Worm (Caenorhabditis elegans) whole organism, young adult: Measurements from ENCODE around the gene Y22D7AL.15.
A peak's percentile ranks its signal among the peaks of the same experiment; 100 is the strongest.

Source experiments
- B0035.1 ChIP-seq: sonication (generic microtip); optimal IDR thresholded peaks from 2 replicates; lab custom pipeline; 2016; ENCODE audit warnings: missing genetic modification characterization, mild to moderate bottlenecking, missing compliant biosample characterization, missing genotype, missing genetic modification reagents
- C06A6.2 ChIP-seq: fragments of 200-800 bp; sonication (Bioruptor generic); conservative IDR thresholded peaks from 2 replicates; pipeline ENCODE4 v1.3.6; 2022; ENCODE audit warnings: missing genetic modification characterization, missing compliant biosample characterization
- F22D6.2 ChIP-seq: sonication (generic microtip); optimal IDR thresholded peaks from 2 replicates; lab custom pipeline; 2016; ENCODE audit warnings: mild to moderate bottlenecking, missing genetic modification characterization, missing compliant biosample characterization
- F37B4.10 ChIP-seq: fragments of 200-800 bp; sonication (Bioruptor generic); IDR thresholded peaks from 2 replicates; pipeline ENCODE4 v1.3.6; 2022; ENCODE audit warnings: missing genetic modification characterization, missing compliant biosample characterization
- Y53F4B.3 ChIP-seq: fragments of 200-800 bp; sonication (Bioruptor generic); IDR thresholded peaks from 2 replicates; pipeline ENCODE4 v1.3.6; 2022; ENCODE audit warnings: missing genetic modification reagents, missing genetic modification characterization, missing compliant biosample characterization
- Y56A3A.18 ChIP-seq: fragments of 200-800 bp; sonication (Bioruptor generic); IDR thresholded peaks from 2 replicates; pipeline ENCODE4 v1.3.6; 2022; ENCODE audit warnings: missing genetic modification reagents, missing genetic modification characterization, missing compliant biosample characterization
- akir-1 ChIP-seq: fragments of 200-800 bp; sonication (Bioruptor generic); optimal IDR thresholded peaks from 2 replicates; lab custom pipeline; 2018; ENCODE audit warnings: mild to moderate bottlenecking, missing genetic modification characterization, moderate library complexity, missing compliant biosample characterization
- ama-1 ChIP-seq, 3 experiments: fragments of 150-350 bp in 1 of 3; sonication (generic microtip) in 2 of 3; optimal IDR thresholded peaks; 2 replicates each; lab custom pipeline; 2014 to 2018; ENCODE audit warnings: missing biosample characterization in 2 of 3, missing genetic modification characterization in 2 of 3, missing genetic modification reagents in 2 of 3
- cebp-1 ChIP-seq, 2 experiments: fragments of 200-800 bp in 1 of 2; sonication (Bioruptor generic) in 1 of 2; sonication (generic microtip) in 1 of 2; IDR thresholded peaks in 1 of 2; optimal IDR thresholded peaks in 1 of 2; 2 replicates each; pipeline versions ENCODE4 v1.3.6 to Lab custom; 2017 to 2022; ENCODE audit warnings: missing compliant biosample characterization in 2 of 2, missing genetic modification characterization in 2 of 2, mild to moderate bottlenecking in 1 of 2, missing genetic modification reagents in 1 of 2, moderate library complexity in 1 of 2
- ceh-58 ChIP-seq: fragments of 200-800 bp; sonication (Bioruptor generic); IDR thresholded peaks from 2 replicates; pipeline ENCODE4 v1.3.6; 2022; ENCODE audit warnings: missing genetic modification characterization, missing compliant biosample characterization
- ceh-79 ChIP-seq: sonication (generic microtip); optimal IDR thresholded peaks from 2 replicates; lab custom pipeline; 2017; ENCODE audit warnings: mild to moderate bottlenecking, missing genetic modification characterization, missing compliant biosample characterization
- chd-7 ChIP-seq: sonication (generic microtip); optimal IDR thresholded peaks from 2 replicates; lab custom pipeline; 2016; ENCODE audit warnings: mild to moderate bottlenecking, missing genetic modification characterization, moderate library complexity, missing compliant biosample characterization
- die-1 ChIP-seq: sonication (generic microtip); optimal IDR thresholded peaks from 2 replicates; lab custom pipeline; 2016; ENCODE audit warnings: missing genotype, mild to moderate bottlenecking, missing genetic modification characterization, missing compliant biosample characterization
- dox-1 ChIP-seq: fragments of 200-800 bp; sonication (Bioruptor generic); IDR thresholded peaks from 2 replicates; pipeline ENCODE4 v1.3.6; 2022; ENCODE audit warnings: missing genetic modification reagents, missing genetic modification characterization, missing compliant biosample characterization
- dpl-1 ChIP-seq: fragments of 150-350 bp; optimal IDR thresholded peaks from 2 replicates; lab custom pipeline; 2014; ENCODE audit warnings: missing biosample characterization, missing genetic modification reagents, missing genetic modification characterization
- efl-1 ChIP-seq: fragments of 150-350 bp; optimal IDR thresholded peaks from 2 replicates; lab custom pipeline; 2014; ENCODE audit warnings: missing biosample characterization, missing genetic modification reagents, missing genetic modification characterization
- ekl-4 ChIP-seq: fragments of 200-800 bp; sonication (Bioruptor generic); IDR thresholded peaks from 2 replicates; pipeline ENCODE4 v1.3.6; 2022; ENCODE audit warnings: missing genetic modification reagents, missing genetic modification characterization, missing compliant biosample characterization
- ets-4 ChIP-seq: fragments of 200-800 bp; sonication (Bioruptor generic); optimal IDR thresholded peaks from 2 replicates; lab custom pipeline; 2018; ENCODE audit warnings: mild to moderate bottlenecking, missing genetic modification characterization, missing compliant biosample characterization
- hsf-1 ChIP-seq: fragments of 200-800 bp; sonication (Bioruptor generic); IDR thresholded peaks from 2 replicates; pipeline ENCODE4 v1.3.6; 2022; ENCODE audit warnings: missing genetic modification reagents, missing genetic modification characterization, missing compliant biosample characterization
- lin-26 ChIP-seq: fragments of 200-800 bp; sonication (Bioruptor generic); IDR thresholded peaks from 2 replicates; pipeline ENCODE4 v1.3.6; 2022; ENCODE audit warnings: missing genetic modification reagents, missing genetic modification characterization, missing compliant biosample characterization
- lin-35 ChIP-seq, 3 experiments: fragments of 150-350 bp in 2 of 3; sonication (generic microtip) in 1 of 3; optimal IDR thresholded peaks; 2 replicates each; lab custom pipeline; 2014 to 2018; ENCODE audit warnings: missing biosample characterization in 3 of 3, missing genetic modification characterization in 3 of 3, missing genetic modification reagents in 3 of 3
- lir-1 ChIP-seq: fragments of 200-800 bp; sonication (Bioruptor generic); conservative IDR thresholded peaks from 2 replicates; pipeline ENCODE4 v1.3.6; 2022; ENCODE audit warnings: missing genetic modification reagents, missing genetic modification characterization, missing compliant biosample characterization
- madf-10 ChIP-seq: sonication (generic microtip); optimal IDR thresholded peaks from 2 replicates; lab custom pipeline; 2016; ENCODE audit warnings: mild to moderate bottlenecking, missing genetic modification characterization, missing compliant biosample characterization
- madf-8 ChIP-seq: fragments of 200-800 bp; sonication (Bioruptor generic); conservative IDR thresholded peaks from 2 replicates; pipeline ENCODE4 v1.3.6; 2022; ENCODE audit warnings: missing genetic modification reagents, missing genetic modification characterization, missing compliant biosample characterization
- mel-28 ChIP-seq: sonication (generic microtip); optimal IDR thresholded peaks from 2 replicates; lab custom pipeline; 2016; ENCODE audit warnings: borderline replicate concordance, mild to moderate bottlenecking, missing genetic modification characterization, missing compliant biosample characterization
- nfya-2 ChIP-seq: fragments of 200-800 bp; sonication (Bioruptor generic); IDR thresholded peaks from 2 replicates; pipeline ENCODE4 v1.3.6; 2022; ENCODE audit warnings: missing genetic modification reagents, missing genetic modification characterization, missing compliant biosample characterization
- nhr-120 ChIP-seq: fragments of 200-800 bp; sonication (Bioruptor generic); IDR thresholded peaks from 2 replicates; pipeline ENCODE4 v1.3.6; 2022; ENCODE audit warnings: missing genetic modification characterization, missing compliant biosample characterization
- nhr-80 ChIP-seq: sonication (generic microtip); optimal IDR thresholded peaks from 2 replicates; lab custom pipeline; 2016; ENCODE audit warnings: missing genetic modification characterization, missing compliant biosample characterization
- nhr-90 ChIP-seq: sonication (generic microtip); optimal IDR thresholded peaks from 2 replicates; lab custom pipeline; 2016; ENCODE audit warnings: missing genotype, mild to moderate bottlenecking, missing genetic modification characterization, missing compliant biosample characterization
- somi-1 ChIP-seq: fragments of 200-800 bp; sonication (Bioruptor generic); optimal IDR thresholded peaks from 2 replicates; lab custom pipeline; 2018; ENCODE audit warnings: mild to moderate bottlenecking, missing genetic modification characterization, missing compliant biosample characterization
- tbx-9 ChIP-seq: sonication (generic microtip); optimal IDR thresholded peaks from 2 replicates; lab custom pipeline; 2016; ENCODE audit warnings: borderline replicate concordance, missing genetic modification characterization, inconsistent platforms, missing compliant biosample characterization
- ztf-18 ChIP-seq: sonication (generic microtip); optimal IDR thresholded peaks from 2 replicates; lab custom pipeline; 2016; ENCODE audit warnings: missing genotype, mild to moderate bottlenecking, missing genetic modification characterization, missing compliant biosample characterization
- ztf-22 ChIP-seq: fragments of 200-800 bp; sonication (Bioruptor generic); optimal IDR thresholded peaks from 2 replicates; lab custom pipeline; 2018; ENCODE audit warnings: mild to moderate bottlenecking, missing genetic modification characterization, moderate library complexity, missing compliant biosample characterization
- ztf-25 ChIP-seq: fragments of 200-800 bp; sonication (Bioruptor generic); IDR thresholded peaks from 2 replicates; pipeline ENCODE4 v1.3.6; 2022; ENCODE audit warnings: missing genetic modification reagents, missing genetic modification characterization, missing compliant biosample characterization
- ztf-26 ChIP-seq: sonication (generic microtip); optimal IDR thresholded peaks from 2 replicates; lab custom pipeline; 2017; ENCODE audit warnings: missing genetic modification characterization, missing compliant biosample characterization

Gene Y22D7AL.15

DNA sequence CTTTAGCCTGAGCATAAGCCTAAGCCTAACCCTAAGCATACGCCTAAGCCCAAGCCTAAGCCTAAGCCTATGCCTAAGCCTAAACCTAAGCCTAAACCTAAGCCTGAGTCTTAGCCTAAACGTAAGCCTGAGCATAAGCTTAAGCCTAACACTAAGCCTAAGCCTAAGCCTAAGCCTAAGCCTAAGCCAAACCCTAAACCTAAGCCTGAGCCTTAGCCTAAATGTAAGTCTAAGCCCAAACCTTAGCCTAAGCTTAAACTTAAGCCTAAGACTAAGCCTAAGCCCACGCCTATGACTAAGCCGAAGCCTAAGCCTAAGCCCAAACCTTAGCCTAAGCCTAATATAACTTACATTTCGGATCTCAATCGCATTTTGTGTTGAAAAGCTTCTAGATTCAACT is 44.4 kb upstream of the Y22D7AL.15 start:
- TF ChIP-seq dpl-1, result no peak
- TF ChIP-seq lin-26 (GFP tag; lab: Robert Waterston, UW), result no peak
- TF ChIP-seq F37B4.10 (GFP tag; lab: Robert Waterston, UW), result no peak
- TF ChIP-seq ceh-58 (GFP tag; lab: Robert Waterston, UW), result no peak
- TF ChIP-seq dox-1, result no peak
- no peak for TF ChIP-seq nhr-120 (GFP tag; lab: Robert Waterston, UW)
- no peak for TF ChIP-seq ceh-79
- no peak for TF ChIP-seq akir-1 (GFP tag; lab: Kevin White, UChicago)

DNA sequence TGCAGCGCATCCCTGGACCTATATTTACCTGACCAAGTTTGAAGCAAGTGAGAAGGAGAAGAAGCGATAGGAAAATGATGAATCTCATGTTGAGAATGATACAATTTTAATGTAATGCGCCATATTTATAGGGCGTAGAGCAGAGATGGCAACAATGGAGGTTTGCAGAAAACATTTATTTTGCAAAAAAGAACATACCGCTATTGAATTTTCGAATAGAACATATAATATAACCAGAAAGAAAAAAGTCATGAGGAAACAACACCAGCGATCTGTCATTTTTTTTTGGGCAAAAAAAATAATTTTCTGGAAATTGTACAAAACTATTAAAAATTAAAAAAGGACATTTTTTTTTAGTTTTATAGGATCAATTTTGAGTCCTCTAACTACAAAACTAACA is 42.7 kb upstream of the Y22D7AL.15 start, which contains the start of gene spex-3:
TSS of gene spex-3 (minus strand) at position 101 of the 400 bp plus-strand sequence.
- TF ChIP-seq ekl-4 (GFP tag; lab: Robert Waterston, UW), result no peak
- no peak for TF ChIP-seq nhr-90 (tag; lab: Kevin White, UChicago)
- TF ChIP-seq lir-1 (GFP tag; lab: Robert Waterston, UW), result no peak
- no peak for TF ChIP-seq ztf-26 (tag; lab: Kevin White, UChicago)
- no peak for TF ChIP-seq ets-4 (GFP tag; lab: Kevin White, UChicago)
- TF ChIP-seq B0035.1 (tag; lab: Kevin White, UChicago), result no peak
- no peak for TF ChIP-seq somi-1 (GFP tag; lab: Kevin White, UChicago)
- no peak for TF ChIP-seq Y56A3A.18 (GFP tag; lab: Robert Waterston, UW)

DNA sequence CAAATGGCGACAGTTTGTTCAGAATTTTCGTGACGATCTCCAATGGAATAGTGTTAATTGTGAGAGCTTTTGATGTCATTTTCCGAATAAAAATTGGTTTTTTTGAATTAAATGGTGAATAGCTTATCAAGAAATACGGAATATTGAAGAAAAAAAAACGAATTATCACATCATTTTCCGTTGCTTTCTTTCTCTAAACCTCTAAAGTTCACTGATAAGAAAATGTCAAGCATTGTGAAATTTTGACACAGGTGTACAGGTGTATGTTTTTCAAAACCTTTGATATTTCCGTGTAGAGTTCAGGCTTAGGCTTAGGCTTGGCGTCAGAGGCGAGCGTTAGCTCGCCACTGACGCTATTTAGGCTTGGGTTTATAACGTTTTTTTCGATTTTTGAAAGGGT is 39.2 kb upstream of the Y22D7AL.15 start, which contains the start of gene fbxa-74:
TSS of gene fbxa-74 (minus strand) at position 145 of the 400 bp plus-strand sequence.
- TF ChIP-seq nhr-80 (peak; percentile 71), F37B4.10 (GFP tag; lab: Robert Waterston, UW) (0 out of 2 replicates have a peak, but pooled peaks have one; percentile 37), chd-7 (no peak), hsf-1 (GFP tag; lab: Robert Waterston, UW) (no peak), cebp-1 (GFP tag; IDR thresholded peaks at IDR 0.05; lab: Robert Waterston, UW) (peak; percentile 35; the same call in 1 of the 2 replicates), cebp-1 (tag; optimal IDR thresholded peaks at IDR 0.05; lab: Kevin White, UChicago) (peak; percentile 57), lin-26 (GFP tag; lab: Robert Waterston, UW) (no peak)

DNA sequence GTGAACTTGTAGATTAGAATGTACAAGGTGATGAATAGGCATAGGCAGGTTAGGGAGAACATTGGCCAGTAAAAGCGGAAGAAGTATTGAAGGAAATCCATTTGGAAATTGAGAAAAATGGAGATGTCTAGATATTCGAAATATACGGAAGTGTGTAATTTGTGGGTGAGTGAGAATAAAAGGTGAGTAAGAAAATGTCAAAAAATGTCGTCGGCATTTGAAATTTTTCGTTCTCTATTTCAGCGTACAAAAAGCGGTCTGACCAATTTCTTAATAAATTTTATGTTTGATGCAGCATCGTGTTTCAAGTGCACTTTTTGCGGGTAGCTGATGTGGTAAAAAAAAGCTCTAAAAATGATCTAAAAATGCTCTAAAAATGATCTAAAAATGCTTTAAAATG is 35.3 kb upstream of the Y22D7AL.15 start, which contains the start of gene srd-64:
TSS of gene srd-64 (minus strand) at position 101 of the 400 bp plus-strand sequence.
- TF ChIP-seq madf-8 (GFP tag; lab: Robert Waterston, UW) (no peak), Y53F4B.3 (GFP tag; lab: Robert Waterston, UW) (no peak), efl-1 (GFP tag; lab: Kevin White, UChicago) (no peak), lir-1 (GFP tag; lab: Robert Waterston, UW) (no peak), ama-1 (optimal IDR thresholded peaks at IDR 0.05; lab: Kevin White, UChicago) (no peak), ama-1 (GFP tag; optimal IDR thresholded peaks at IDR 0.05; lab: Kevin White, UChicago) (no peak), Y56A3A.18 (GFP tag; lab: Robert Waterston, UW) (no peak), ztf-22 (GFP tag; lab: Kevin White, UChicago) (no peak), tbx-9 (tag; lab: Kevin White, UChicago) (no peak), ztf-25 (GFP tag; lab: Robert Waterston, UW) (no peak), C06A6.2 (GFP tag; lab: Robert Waterston, UW) (no peak), F37B4.10 (GFP tag; lab: Robert Waterston, UW) (no peak), madf-10 (tag; lab: Kevin White, UChicago) (no peak), nfya-2 (no peak), ztf-18 (tag; lab: Kevin White, UChicago) (no peak), nhr-80 (no peak)

DNA sequence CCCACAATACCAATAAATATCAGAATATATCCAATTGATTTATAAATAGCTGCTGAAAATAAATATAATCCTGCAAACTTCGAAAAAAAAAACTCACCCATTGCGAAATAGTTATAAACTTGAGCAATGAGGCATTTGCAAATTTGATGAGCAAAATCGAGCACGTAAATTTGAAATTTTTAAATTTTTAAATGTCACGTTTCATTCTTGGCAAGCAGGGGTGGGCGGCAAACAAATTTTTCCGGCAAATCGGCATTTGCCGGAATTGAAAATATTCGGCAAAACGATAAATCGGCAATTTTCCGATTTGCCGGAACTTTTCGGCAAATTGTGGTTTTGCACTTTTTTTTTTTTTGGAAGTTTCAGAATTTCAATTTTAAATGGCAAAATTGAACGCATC is 30.3 kb upstream of the Y22D7AL.15 start, which contains the start of gene Y22D7AR.14:
TSS of gene Y22D7AR.14 (minus strand) at position 101 of the 400 bp plus-strand sequence.
- TF ChIP-seq F22D6.2 (tag; lab: Kevin White, UChicago), result no peak
- no peak for TF ChIP-seq lin-35 (GFP tag; optimal IDR thresholded peaks at IDR 0.05; lab: Kevin White, UChicago)
- TF ChIP-seq die-1 (tag; lab: Kevin White, UChicago), result no peak
- TF ChIP-seq Y53F4B.3 (GFP tag; lab: Robert Waterston, UW), result no peak
- TF ChIP-seq mel-28 (tag; lab: Kevin White, UChicago), result no peak
- TF ChIP-seq ama-1 (optimal IDR thresholded peaks at IDR 0.05; lab: Kevin White, UChicago), result no peak
- TF ChIP-seq ama-1 (GFP tag; optimal IDR thresholded peaks at IDR 0.05; lab: Kevin White, UChicago), result no peak
